Worm (Caenorhabditis elegans) whole organism, late embryonic: ENCODE data around the gene clc-1.

Experiments
- ceh-19 ChIP-seq: fragments of 200-800 bp; sonication (Bioruptor generic); optimal IDR thresholded peaks from 2 replicates; lab custom pipeline; 2018; ENCODE audit warnings: mild to moderate bottlenecking, missing genetic modification characterization, missing compliant biosample characterization
- ceh-2 ChIP-seq: sonication (generic microtip); optimal IDR thresholded peaks from 2 replicates; lab custom pipeline; 2016; ENCODE audit warnings: missing genotype, missing genetic modification characterization, missing compliant biosample characterization
- ceh-22 ChIP-seq: sonication (generic microtip); optimal IDR thresholded peaks from 2 replicates; lab custom pipeline; 2017; ENCODE audit warnings: missing biosample characterization, missing genetic modification characterization
- gmeb-2 ChIP-seq: sonication (generic microtip); optimal IDR thresholded peaks from 2 replicates; lab custom pipeline; 2016; ENCODE audit warnings: missing genetic modification characterization, inconsistent platforms, missing compliant biosample characterization
- hlh-30 ChIP-seq: sonication (generic microtip); optimal IDR thresholded peaks from 2 replicates; lab custom pipeline; 2017; ENCODE audit warnings: antibody characterized with exemption, missing genetic modification characterization, missing compliant biosample characterization; ENCODE audit not compliant: insufficient read depth
- npax-4 ChIP-seq: sonication (generic microtip); optimal IDR thresholded peaks from 2 replicates; lab custom pipeline; 2016; ENCODE audit warnings: missing genetic modification characterization, missing compliant biosample characterization
- unc-86 ChIP-seq: sonication (generic microtip); optimal IDR thresholded peaks from 2 replicates; lab custom pipeline; 2016; ENCODE audit warnings: missing genetic modification characterization, missing compliant biosample characterization
- ztf-16 ChIP-seq: sonication (generic microtip); optimal IDR thresholded peaks from 2 replicates; lab custom pipeline; 2017; ENCODE audit warnings: missing genetic modification characterization, missing compliant biosample characterization

DNA sequence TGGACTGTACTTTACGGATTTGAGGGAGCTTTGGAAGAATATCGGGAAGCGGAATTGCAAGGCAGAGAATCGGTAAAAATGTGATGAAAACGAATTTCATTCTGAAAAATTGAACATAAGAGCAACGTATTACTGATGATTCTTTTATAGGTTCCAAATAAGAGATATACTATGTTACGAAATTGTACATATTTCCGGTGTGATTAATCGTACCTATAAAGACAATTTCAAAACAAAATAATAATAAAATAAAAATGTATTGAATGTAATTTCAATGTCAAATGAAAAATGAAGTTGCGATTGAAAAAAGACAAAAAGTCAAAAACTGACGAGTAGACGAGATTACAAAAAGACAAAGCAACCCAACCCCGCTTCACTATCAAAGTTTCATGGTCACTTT lies 38.3 kb upstream of the clc-1 start, which contains the start of gene ttr-31:
- TF ChIP-seq ceh-2, result no peak
- no peak for TF ChIP-seq ceh-22 (tag; lab: Kevin White, UChicago)
- TF ChIP-seq unc-86, result no peak
- no peak for TF ChIP-seq hlh-30
- no peak for TF ChIP-seq ztf-16 (tag; lab: Kevin White, UChicago)
- TF ChIP-seq ceh-19 (GFP tag; lab: Kevin White, UChicago), result no peak
- no peak for TF ChIP-seq gmeb-2 (tag; lab: Kevin White, UChicago)
- no peak for TF ChIP-seq npax-4 (tag; lab: Kevin White, UChicago)
